Fruit fly (Drosophila melanogaster): ENCODE data around the gene Archease.

dm6 chr3R:21634644-21635043, 28.1 kb downstream of the Archease start:
- TF ChIP-seq pan (optimal IDR thresholded peaks at IDR 0.05) (no peak), usp (GFP tag; optimal IDR thresholded peaks at IDR 0.05) (no peak), psq (optimal IDR thresholded peaks at IDR 0.05) (no peak), Dll (optimal IDR thresholded peaks at IDR 0.05) (no peak), CG8478 (optimal IDR thresholded peaks at IDR 0.05) (no peak), EcR (GFP tag; optimal IDR thresholded peaks at IDR 0.05) (no peak)
